Worm (Caenorhabditis elegans): Measurements from ENCODE around the gene W02H5.8.

DNA sequence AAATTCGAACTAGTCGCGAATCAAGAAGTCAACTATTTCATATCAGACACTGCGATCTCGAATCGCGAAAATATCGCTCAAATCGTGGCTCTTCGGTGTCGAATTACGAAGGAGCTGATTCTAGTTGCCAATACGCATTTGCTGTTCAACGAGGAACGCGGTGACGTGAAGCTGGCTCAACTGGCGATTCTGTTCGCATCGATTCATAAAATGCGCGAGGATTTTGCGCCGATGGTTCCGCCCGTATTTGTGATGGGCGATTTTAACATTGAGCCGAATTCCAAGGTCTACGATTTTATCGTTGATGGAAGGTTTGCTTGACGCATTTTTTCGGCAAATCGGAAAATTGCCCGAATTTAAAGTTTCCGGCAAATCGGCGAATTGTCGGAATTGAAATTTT is 8.0 kb upstream of the W02H5.8 start:
- TF ChIP-seq set-16 (GFP tag; IDR thresholded peaks at IDR 0.05) (no peak), ces-1 (GFP tag; optimal IDR thresholded peaks at IDR 0.05) (no peak), pha-4 (GFP tag; IDR thresholded peaks at IDR 0.05) (no peak), pha-4 (tag; optimal IDR thresholded peaks at IDR 0.05) (no peak), nhr-237 (tag; optimal IDR thresholded peaks at IDR 0.05) (no peak), lin-29 (GFP tag; IDR thresholded peaks at IDR 0.05) (no peak), ama-1 (optimal IDR thresholded peaks at IDR 0.05) (no peak), dpl-1 (GFP tag; optimal IDR thresholded peaks at IDR 0.05) (no peak), nhr-11 (tag; optimal IDR thresholded peaks at IDR 0.05) (no peak), lin-15B (tag; optimal IDR thresholded peaks at IDR 0.05) (no peak), nhr-77 (tag; optimal IDR thresholded peaks at IDR 0.05) (no peak)
